Fruit fly (Drosophila melanogaster): Measurements from ENCODE around the gene Ddr.

The Ddr gene

DNA sequence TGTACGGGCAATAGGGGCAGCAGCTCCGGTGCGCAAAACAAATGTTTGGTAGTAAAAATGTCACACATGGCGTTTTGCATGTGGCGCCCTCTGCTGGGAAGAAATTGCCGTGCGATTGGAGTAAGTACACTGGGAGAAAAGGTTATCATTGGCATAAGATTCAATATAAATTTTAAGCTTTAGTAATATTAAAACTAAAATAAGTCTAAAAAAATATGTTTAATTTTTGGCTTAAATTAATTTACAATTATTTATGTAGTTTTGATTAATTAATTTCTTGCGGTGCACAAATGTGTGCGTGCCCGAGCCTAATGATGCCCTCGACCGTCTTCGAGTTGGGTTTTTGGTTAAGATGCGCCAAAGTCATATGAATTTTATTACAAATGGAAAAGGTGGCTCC, 27.4 kb downstream of the Ddr start (continued):
- TF ChIP-seq achi (GFP tag; optimal IDR thresholded peaks at IDR 0.05) (peak; percentile 18), Smox (GFP tag; optimal IDR thresholded peaks at IDR 0.05) (peak; percentile 29), salr (GFP tag; optimal IDR thresholded peaks at IDR 0.05) (no peak)

DNA sequence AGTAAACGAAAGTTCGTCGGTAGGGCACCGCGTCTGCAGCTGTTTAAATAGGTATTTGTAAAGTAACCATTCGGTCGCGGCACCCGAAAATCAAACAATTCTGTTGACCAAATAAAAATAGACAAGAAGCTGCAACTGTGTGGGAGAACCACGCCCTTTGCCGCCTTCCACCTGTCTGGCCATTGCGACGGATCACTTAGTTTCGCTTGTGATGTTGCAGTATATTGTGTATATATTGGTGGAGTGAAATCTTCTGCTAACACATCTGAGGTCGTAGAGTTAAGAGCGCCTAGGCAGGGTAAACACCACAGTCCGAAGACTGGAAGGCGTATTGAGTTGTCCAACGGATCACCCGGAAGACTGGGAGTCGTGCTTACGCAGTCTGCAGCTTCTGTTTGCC, 30.5 kb downstream of the Ddr start:
- TF ChIP-seq esn (GFP tag; optimal IDR thresholded peaks at IDR 0.05) (no peak), Eip78C (GFP tag) (peak; percentile 75), Hr39 (GFP tag; optimal IDR thresholded peaks at IDR 0.05) (no peak), lz (GFP tag; optimal IDR thresholded peaks at IDR 0.05) (no peak), fkh (GFP tag; optimal IDR thresholded peaks at IDR 0.05) (peak; percentile 87)

DNA sequence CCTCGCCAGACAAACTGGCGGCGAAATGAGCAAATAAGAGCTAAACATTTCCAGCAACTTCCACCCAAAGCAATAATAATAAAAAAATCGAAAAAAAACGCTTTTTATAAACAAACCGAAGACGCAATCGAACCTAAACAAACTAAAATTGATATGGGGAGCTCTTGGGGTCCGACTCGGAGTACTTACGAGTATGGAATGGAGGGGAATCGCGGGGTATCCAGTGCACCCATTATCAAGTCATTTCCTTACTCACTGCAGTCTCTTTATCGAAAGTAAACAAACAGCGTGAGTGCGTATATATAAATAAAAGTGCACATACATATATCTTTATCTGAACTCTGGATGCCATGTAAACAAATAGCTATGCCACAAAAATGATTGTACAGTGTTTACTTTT, 38.7 kb downstream of the Ddr start:
- TF ChIP-seq CG11294 (GFP tag; IDR thresholded peaks at IDR 0.05) (no peak), Hr4 (GFP tag; optimal IDR thresholded peaks at IDR 0.05) (no peak), Gug (GFP tag; IDR thresholded peaks at IDR 0.05) (0 out of 2 replicates have a peak, but pooled peaks have one; percentile 9), CG32006 (GFP tag; optimal IDR thresholded peaks at IDR 0.05) (no peak), CG6808 (GFP tag; optimal IDR thresholded peaks at IDR 0.05) (peak; percentile 0), CG8319 (GFP tag; optimal IDR thresholded peaks at IDR 0.05) (no peak), CG6276 (GFP tag; optimal IDR thresholded peaks at IDR 0.05) (peak; percentile 30), CG3032 (tag; optimal IDR thresholded peaks at IDR 0.05) (no peak), Eip93F (GFP tag; optimal IDR thresholded peaks at IDR 0.05) (no peak), CG8119 (GFP tag; IDR thresholded peaks at IDR 0.05) (no peak), net (GFP tag; optimal IDR thresholded peaks at IDR 0.05) (no peak), Eip75B (GFP tag; optimal IDR thresholded peaks at IDR 0.05) (no peak), Met (GFP tag; optimal IDR thresholded peaks at IDR 0.05) (no peak), CG3919 (GFP tag; optimal IDR thresholded peaks at IDR 0.05) (no peak), OdsH (GFP tag; optimal IDR thresholded peaks at IDR 0.05) (no peak), fd85E (GFP tag; optimal IDR thresholded peaks at IDR 0.05) (no peak), CG6792 (GFP tag; optimal IDR thresholded peaks at IDR 0.05) (no peak), salr (GFP tag; optimal IDR thresholded peaks at IDR 0.05) (no peak), svp (GFP tag) (peak; percentile 45), Hr38 (GFP tag; optimal IDR thresholded peaks at IDR 0.05) (no peak), fd59A (GFP tag; optimal IDR thresholded peaks at IDR 0.05) (no peak), esn (GFP tag; optimal IDR thresholded peaks at IDR 0.05) (no peak), topi (GFP tag; optimal IDR thresholded peaks at IDR 0.05) (no peak), CG1621 (tag; optimal IDR thresholded peaks at IDR 0.05) (no peak), Ets96B (tag; optimal IDR thresholded peaks at IDR 0.05) (no peak), dsx (GFP tag; optimal IDR thresholded peaks at IDR 0.05; ENCODE audit: poor library complexity, severe bottlenecking) (no peak), Sox102F (GFP tag; optimal IDR thresholded peaks at IDR 0.05) (peak; percentile 3), dac (GFP tag; optimal IDR thresholded peaks at IDR 0.05) (no peak), acj6 (GFP tag; optimal IDR thresholded peaks at IDR 0.05) (no peak), eg (GFP tag; IDR thresholded peaks at IDR 0.05) (no peak), CG34406 (GFP tag; optimal IDR thresholded peaks at IDR 0.05) (no peak), pdm3 (GFP tag; optimal IDR thresholded peaks at IDR 0.05) (no peak), CG11762 (GFP tag; optimal IDR thresholded peaks at IDR 0.05; ENCODE audit: insufficient read depth) (no peak), CG9139 (GFP tag; optimal IDR thresholded peaks at IDR 0.05) (no peak), Eip78C (GFP tag) (no peak), achi (GFP tag; optimal IDR thresholded peaks at IDR 0.05) (no peak), cyc (GFP tag; optimal IDR thresholded peaks at IDR 0.05) (no peak), Lpt (GFP tag; optimal IDR thresholded peaks at IDR 0.05) (no peak), CG10669 (GFP tag; optimal IDR thresholded peaks at IDR 0.05) (no peak), fkh (GFP tag; optimal IDR thresholded peaks at IDR 0.05) (peak; percentile 86), CG10631 (GFP tag; optimal IDR thresholded peaks at IDR 0.05) (no peak), CG11902 (GFP tag; optimal IDR thresholded peaks at IDR 0.05) (no peak), CG6163 (GFP tag; IDR thresholded peaks at IDR 0.05) (no peak), spab (GFP tag; optimal IDR thresholded peaks at IDR 0.05) (no peak), lz (GFP tag; optimal IDR thresholded peaks at IDR 0.05) (no peak), CG4318 (GFP tag; optimal IDR thresholded peaks at IDR 0.05) (no peak), Ets21C (GFP tag; optimal IDR thresholded peaks at IDR 0.05) (no peak)

Measured in whole organism, prepupa.